Fruit fly (Drosophila melanogaster) whole organism, embryonic: Measurements from ENCODE around the gene CG7565.

ENCODE experiments used
- Ada2b ChIP-seq: fragments of 200-800 bp; sonication (Bioruptor generic); IDR thresholded peaks from 2 replicates; pipeline ENCODE4 v1.3.6; 2022; ENCODE audit warnings: missing biosample characterization, missing genetic modification characterization
- BtbVII ChIP-seq: fragments of 200-800 bp; sonication (Bioruptor generic); optimal IDR thresholded peaks from 3 replicates; lab custom pipeline; 2017; ENCODE audit warnings: missing biosample characterization, mild to moderate bottlenecking, missing genetic modification characterization
- CG12155 ChIP-seq: fragments of 200-800 bp; sonication (Bioruptor generic); optimal IDR thresholded peaks from 3 replicates; lab custom pipeline; 2016; ENCODE audit warnings: missing biosample characterization, missing genetic modification characterization
- CG12942 ChIP-seq: fragments of 200-800 bp; sonication (Bioruptor generic); optimal IDR thresholded peaks from 3 replicates; lab custom pipeline; 2016; ENCODE audit warnings: missing biosample characterization, missing genetic modification characterization
- CG13296 ChIP-seq: fragments of 200-800 bp; sonication (Bioruptor generic); optimal IDR thresholded peaks from 3 replicates; lab custom pipeline; 2018; ENCODE audit warnings: missing biosample characterization, mild to moderate bottlenecking, missing genetic modification characterization
- CG13894 ChIP-seq: fragments of 200-800 bp; sonication (Bioruptor generic); optimal IDR thresholded peaks from 3 replicates; lab custom pipeline; 2018; ENCODE audit warnings: missing biosample characterization, mild to moderate bottlenecking, missing genetic modification characterization, moderate library complexity
- CG15269 ChIP-seq: fragments of 200-800 bp; sonication (Bioruptor generic); optimal IDR thresholded peaks from 2 replicates; lab custom pipeline; 2018; ENCODE audit warnings: missing biosample characterization, mild to moderate bottlenecking, missing genetic modification characterization, moderate library complexity
- CG16779 ChIP-seq: fragments of 200-800 bp; sonication (Bioruptor generic); IDR thresholded peaks from 2 replicates; pipeline ENCODE4 v1.3.6; 2022; ENCODE audit warnings: missing biosample characterization, missing genetic modification characterization
- CG16815 ChIP-seq: fragments of 200-800 bp; sonication (Bioruptor generic); optimal IDR thresholded peaks from 3 replicates; lab custom pipeline; 2017; ENCODE audit warnings: missing biosample characterization, mild to moderate bottlenecking, missing genetic modification characterization
- CG16863 ChIP-seq: fragments of 200-800 bp; sonication (Bioruptor generic); optimal IDR thresholded peaks from 3 replicates; lab custom pipeline; 2016; ENCODE audit warnings: missing biosample characterization, missing genetic modification characterization
- CG3065 ChIP-seq: fragments of 200-800 bp; sonication (Bioruptor generic); optimal IDR thresholded peaks from 2 replicates; lab custom pipeline; 2016; ENCODE audit warnings: missing biosample characterization, missing genetic modification characterization
- CG3281 ChIP-seq: fragments of 200-800 bp; sonication (Bioruptor generic); optimal IDR thresholded peaks from 3 replicates; lab custom pipeline; 2017; ENCODE audit warnings: missing biosample characterization, mild to moderate bottlenecking, missing genetic modification characterization
- CG34224 ChIP-seq: fragments of 200-800 bp; sonication (Bioruptor generic); IDR thresholded peaks from 3 replicates; pipeline ENCODE4 v1.3.6; 2022; ENCODE audit warnings: missing biosample characterization, missing genetic modification characterization; ENCODE audit not compliant: partially characterized antibody
- CG3838 ChIP-seq: fragments of 200-800 bp; sonication (Bioruptor generic); optimal IDR thresholded peaks from 3 replicates; lab custom pipeline; 2016; ENCODE audit warnings: missing biosample characterization, missing genetic modification characterization
- CG4820 ChIP-seq: fragments of 200-800 bp; sonication (Bioruptor generic); optimal IDR thresholded peaks from 3 replicates; lab custom pipeline; 2016; ENCODE audit warnings: missing biosample characterization, missing genetic modification characterization
- CG6791 ChIP-seq: fragments of 200-800 bp; sonication (Bioruptor generic); IDR thresholded peaks from 3 replicates; pipeline ENCODE4 v1.3.6; 2022; ENCODE audit warnings: missing biosample characterization, missing genetic modification characterization; ENCODE audit not compliant: partially characterized antibody
- CG8765 ChIP-seq: fragments of 200-800 bp; sonication (Bioruptor generic); IDR thresholded peaks from 2 replicates; pipeline ENCODE4 v1.3.6; 2022; ENCODE audit warnings: missing biosample characterization, missing genetic modification characterization
- CG8944 ChIP-seq: fragments of 200-800 bp; sonication (Bioruptor generic); optimal IDR thresholded peaks from 3 replicates; lab custom pipeline; 2016; ENCODE audit warnings: missing biosample characterization, missing genetic modification characterization
- CkIIα-i1 ChIP-seq: fragments of 200-800 bp; sonication (Bioruptor generic); IDR thresholded peaks from 2 replicates; pipeline ENCODE4 v1.3.6; 2022; ENCODE audit warnings: missing biosample characterization, missing genetic modification characterization
- CoRest ChIP-seq: fragments of 200-800 bp; sonication (Bioruptor generic); optimal IDR thresholded peaks from 3 replicates; lab custom pipeline; 2018; ENCODE audit warnings: missing biosample characterization, mild to moderate bottlenecking, missing genetic modification characterization, moderate library complexity
- CrebB ChIP-seq: fragments of 200-800 bp; sonication (Bioruptor generic); optimal IDR thresholded peaks from 3 replicates; lab custom pipeline; 2018; ENCODE audit warnings: missing biosample characterization, mild to moderate bottlenecking, missing genetic modification characterization
- Deaf1 ChIP-seq: fragments of 200-800 bp; optimal IDR thresholded peaks from 3 replicates; lab custom pipeline; 2019; ENCODE audit warnings: missing biosample characterization, mild to moderate bottlenecking, missing genetic modification characterization, moderate library complexity
- Hmr ChIP-seq: fragments of 200-800 bp; sonication (Bioruptor generic); optimal IDR thresholded peaks from 3 replicates; lab custom pipeline; 2017; ENCODE audit warnings: mild to moderate bottlenecking, missing biosample characterization, missing genetic modification reagents, missing genetic modification characterization
- Hr51 ChIP-seq, 2 experiments: fragments of 200-800 bp; sonication (Bioruptor generic); optimal IDR thresholded peaks; 2 replicates in 1 of 2; 3 replicates in 1 of 2; lab custom pipeline; 2016 to 2018; ENCODE audit warnings: missing biosample characterization in 2 of 2, missing genetic modification characterization in 2 of 2, mild to moderate bottlenecking in 1 of 2, moderate library complexity in 1 of 2
- Jarid2 ChIP-seq: fragments of 200-800 bp; sonication (Bioruptor generic); optimal IDR thresholded peaks from 3 replicates; lab custom pipeline; 2017; ENCODE audit warnings: mild to moderate bottlenecking, missing biosample characterization, missing genetic modification reagents, missing genetic modification characterization
- Mad ChIP-seq: fragments of 200-800 bp; sonication (Bioruptor generic); optimal IDR thresholded peaks from 2 replicates; lab custom pipeline; 2016; ENCODE audit warnings: missing biosample characterization, missing genetic modification characterization
- Med ChIP-seq: fragments of 200-800 bp; sonication (Bioruptor generic); peaks from one replicate; lab custom pipeline; 2016; ENCODE audit warnings: missing biosample characterization, missing genetic modification characterization, mild to moderate bottlenecking, inconsistent platforms, moderate library complexity
- Meics ChIP-seq: fragments of 200-800 bp; sonication (Bioruptor generic); optimal IDR thresholded peaks from 2 replicates; lab custom pipeline; 2017; ENCODE audit warnings: missing biosample characterization, mild to moderate bottlenecking, missing genetic modification characterization
- Neu2 ChIP-seq: fragments of 200-800 bp; sonication (Bioruptor generic); optimal IDR thresholded peaks from 3 replicates; lab custom pipeline; 2016; ENCODE audit warnings: missing biosample characterization, missing genetic modification characterization, borderline replicate concordance
- Six4 ChIP-seq: fragments of 200-800 bp; sonication (Bioruptor generic); optimal IDR thresholded peaks from 2 replicates; lab custom pipeline; 2016; ENCODE audit warnings: missing biosample characterization, missing genetic modification characterization
- Sry-δ ChIP-seq: fragments of 200-800 bp; sonication (Bioruptor generic); optimal IDR thresholded peaks from 2 replicates; lab custom pipeline; 2016; ENCODE audit warnings: missing biosample characterization, missing genetic modification characterization
- al ChIP-seq: fragments of 200-800 bp; sonication (Bioruptor generic); IDR thresholded peaks from 2 replicates; pipeline ENCODE4 v1.3.6; 2022; ENCODE audit warnings: missing biosample characterization, missing genetic modification characterization
- aop ChIP-seq: fragments of 200-800 bp; sonication (Bioruptor generic); IDR thresholded peaks from 2 replicates; pipeline ENCODE4 v1.3.6; 2022; ENCODE audit warnings: missing biosample characterization, missing genetic modification characterization
- emc ChIP-seq: fragments of 200-800 bp; sonication (Bioruptor generic); optimal IDR thresholded peaks from 2 replicates; lab custom pipeline; 2016; ENCODE audit warnings: missing biosample characterization, missing genetic modification characterization
- eve ChIP-seq, 2 experiments: fragments of >200 bp; optimal IDR thresholded peaks; 2 replicates each; lab custom pipeline; 2017; ENCODE audit warnings: missing biosample characterization in 2 of 2, missing genetic modification characterization in 2 of 2
- eyg ChIP-seq: fragments of 200-800 bp; sonication (Bioruptor generic); optimal IDR thresholded peaks from 3 replicates; lab custom pipeline; 2016; ENCODE audit warnings: missing biosample characterization, missing genetic modification characterization
- gce ChIP-seq: fragments of 200-800 bp; sonication (Bioruptor generic); IDR thresholded peaks from 3 replicates; pipeline ENCODE4 v1.3.6; 2022; ENCODE audit warnings: missing biosample characterization, missing genetic modification characterization
- grn ChIP-seq: fragments of 200-800 bp; sonication (Bioruptor generic); optimal IDR thresholded peaks from 3 replicates; lab custom pipeline; 2017; ENCODE audit warnings: missing biosample characterization, missing genetic modification characterization
- kah ChIP-seq: fragments of 200-800 bp; sonication (Bioruptor generic); optimal IDR thresholded peaks from 2 replicates; lab custom pipeline; 2018; ENCODE audit warnings: missing biosample characterization, mild to moderate bottlenecking, missing genetic modification characterization
- lmd ChIP-seq: fragments of 200-800 bp; sonication (Bioruptor generic); IDR thresholded peaks from 2 replicates; pipeline ENCODE4 v1.3.6; 2022; ENCODE audit warnings: missing biosample characterization, missing genetic modification characterization
- lola ChIP-seq, 3 experiments: fragments of >200 bp in 2 of 3; fragments of 200-800 bp in 1 of 3; sonication (Bioruptor generic) in 1 of 3; optimal IDR thresholded peaks; 2 replicates each; lab custom pipeline; 2017 to 2019; ENCODE audit warnings: missing biosample characterization in 3 of 3, missing genetic modification characterization in 3 of 3, mild to moderate bottlenecking in 1 of 3, moderate library complexity in 1 of 3
- mirr ChIP-seq: fragments of 200-800 bp; sonication (Bioruptor generic); optimal IDR thresholded peaks from 3 replicates; lab custom pipeline; 2018; ENCODE audit warnings: missing biosample characterization, mild to moderate bottlenecking, missing genetic modification characterization
- pfk ChIP-seq: fragments of 200-800 bp; sonication (Bioruptor generic); optimal IDR thresholded peaks from 2 replicates; lab custom pipeline; 2018; ENCODE audit warnings: missing biosample characterization, mild to moderate bottlenecking, missing genetic modification characterization, moderate library complexity
- pita ChIP-seq: fragments of 200-800 bp; sonication (Bioruptor generic); optimal IDR thresholded peaks from 2 replicates; lab custom pipeline; 2017; ENCODE audit warnings: missing biosample characterization, mild to moderate bottlenecking, missing genetic modification characterization
- rib ChIP-seq: fragments of 200-800 bp; sonication (Bioruptor generic); IDR thresholded peaks from 2 replicates; pipeline ENCODE4 v1.3.6; 2022; ENCODE audit warnings: missing biosample characterization, missing genetic modification characterization
- schlank ChIP-seq: fragments of 200-800 bp; sonication (Bioruptor generic); optimal IDR thresholded peaks from 2 replicates; lab custom pipeline; 2018; ENCODE audit warnings: missing biosample characterization, mild to moderate bottlenecking, missing genetic modification characterization
- scrt ChIP-seq: fragments of 200-800 bp; sonication (Bioruptor generic); optimal IDR thresholded peaks from 2 replicates; lab custom pipeline; 2018; ENCODE audit warnings: missing biosample characterization, mild to moderate bottlenecking, missing genetic modification characterization, moderate library complexity
- slou ChIP-seq: fragments of 200-800 bp; sonication (Bioruptor generic); optimal IDR thresholded peaks from 3 replicates; lab custom pipeline; 2016; ENCODE audit warnings: missing biosample characterization, missing genetic modification characterization
- so ChIP-seq: fragments of 200-800 bp; sonication (Bioruptor generic); IDR thresholded peaks from 3 replicates; pipeline ENCODE4 v1.3.6; 2022; ENCODE audit warnings: missing biosample characterization, missing genetic modification characterization
- stwl ChIP-seq: fragments of 200-800 bp; sonication (Bioruptor generic); optimal IDR thresholded peaks from 3 replicates; lab custom pipeline; 2018; ENCODE audit warnings: missing biosample characterization, mild to moderate bottlenecking, missing genetic modification characterization, moderate library complexity
- vvl ChIP-seq: fragments of 200-800 bp; sonication (Bioruptor generic); IDR thresholded peaks from 2 replicates; pipeline ENCODE4 v1.3.6; 2022; ENCODE audit warnings: missing biosample characterization, missing genetic modification characterization

CG7565 gene

dm6 chr3L:8077207-8077606 is 14.4 kb downstream of the CG7565 start (continued):
- TF ChIP-seq pfk (GFP tag; lab: Kevin White, UChicago), result no peak
- TF ChIP-seq scrt (GFP tag; lab: Kevin White, UChicago), result no peak
- peak; percentile 4 for TF ChIP-seq Mad (GFP tag; lab: Kevin White, UChicago)
- TF ChIP-seq mirr (GFP tag; lab: Kevin White, UChicago), result peak; percentile 16
- no peak for TF ChIP-seq CG16863 (GFP tag; lab: Kevin White, UChicago)
- TF ChIP-seq grn (GFP tag; lab: Kevin White, UChicago), result no peak
- peak; percentile 42; the same call in 1 of the 3 replicates for TF ChIP-seq so
- TF ChIP-seq CG3838 (GFP tag; lab: Kevin White, UChicago), result no peak
- no peak; the same call in 2 of the 3 replicates for TF ChIP-seq CG34224 (GFP tag; lab: Robert Waterston, UW)
- no peak for TF ChIP-seq CkIIα-i1 (GFP tag; lab: Robert Waterston, UW)
- no peak for TF ChIP-seq Hmr (GFP tag; lab: Kevin White, UChicago)
- TF ChIP-seq eyg (GFP tag; lab: Kevin White, UChicago), result no peak
- no peak for TF ChIP-seq CG16815 (GFP tag; lab: Kevin White, UChicago)
- TF ChIP-seq Meics, result no peak
- TF ChIP-seq vvl (GFP tag; lab: Robert Waterston, UW), result no peak
- TF ChIP-seq schlank (tag; lab: Kevin White, UChicago), result no peak
- no peak for TF ChIP-seq emc (GFP tag; lab: Kevin White, UChicago)
- no peak for TF ChIP-seq CG12155 (GFP tag; lab: Kevin White, UChicago)
- TF ChIP-seq CG6791, result 0 out of 3 replicates have a peak, but pooled peaks have one; percentile 48
- no peak for TF ChIP-seq BtbVII
- no peak for TF ChIP-seq gce (GFP tag; lab: Robert Waterston, UW)
- TF ChIP-seq Sry-δ (GFP tag; lab: Kevin White, UChicago), result no peak
- no peak for TF ChIP-seq CG16779 (GFP tag; lab: Robert Waterston, UW)
- no peak for TF ChIP-seq eve (GFP tag; optimal IDR thresholded peaks at IDR 0.05; lab: Kevin White, UChicago)
- TF ChIP-seq Med (GFP tag; lab: Kevin White, UChicago), result peak; percentile 84
- TF ChIP-seq pita (GFP tag; lab: Kevin White, UChicago), result no peak
- no peak for TF ChIP-seq al
- no peak for TF ChIP-seq CG12942 (GFP tag; lab: Kevin White, UChicago)
- TF ChIP-seq Neu2 (GFP tag; lab: Kevin White, UChicago), result no peak
- TF ChIP-seq CG8944 (GFP tag; lab: Kevin White, UChicago), result no peak
- TF ChIP-seq kah, result no peak
- TF ChIP-seq Six4 (GFP tag; lab: Kevin White, UChicago), result no peak
- TF ChIP-seq stwl (tag; lab: Kevin White, UChicago), result no peak
- 0 out of 2 replicates have a peak, but pooled peaks have one; percentile 24 for TF ChIP-seq rib (GFP tag; lab: Robert Waterston, UW)
- peak; percentile 51 for TF ChIP-seq CG13296
- TF ChIP-seq CG15269, result peak; percentile 46
- no peak for TF ChIP-seq aop (GFP tag; lab: Robert Waterston, UW)
- no peak for TF ChIP-seq CG4820
- no peak for TF ChIP-seq CG3281 (GFP tag; lab: Kevin White, UChicago)
- no peak for TF ChIP-seq lmd (GFP tag; lab: Robert Waterston, UW)
- TF ChIP-seq CG13894 (tag; lab: Kevin White, UChicago), result peak; percentile 34
- TF ChIP-seq Ada2b (GFP tag; lab: Robert Waterston, UW), result no peak
- no peak for TF ChIP-seq CG3065 (GFP tag; lab: Kevin White, UChicago)
- TF ChIP-seq CG8765, result no peak
- TF ChIP-seq Jarid2 (GFP tag; lab: Kevin White, UChicago), result peak; percentile 95
- TF ChIP-seq Hr51 (GFP tag; optimal IDR thresholded peaks at IDR 0.05; lab: Kevin White, UChicago), result no peak
- peak; percentile 43 for TF ChIP-seq Deaf1 (tag; lab: Kevin White, UChicago)
- TF ChIP-seq lola (GFP tag; optimal IDR thresholded peaks at IDR 0.05; lab: Kevin White, UChicago), result no peak
- no peak for TF ChIP-seq CoRest
- no peak for TF ChIP-seq slou (GFP tag; lab: Kevin White, UChicago)
- peak; percentile 15 for TF ChIP-seq CrebB (tag; lab: Kevin White, UChicago)
